Worm (Caenorhabditis elegans): ENCODE measurements around the gene F57C12.2.

ce11 chrX:599476-599875 lies 48.3 kb upstream of the F57C12.2 start, which contains the start of gene F13C5.3:
- TF ChIP-seq ztf-25 (GFP tag; IDR thresholded peaks at IDR 0.05) (no peak), somi-1 (GFP tag; optimal IDR thresholded peaks at IDR 0.05) (no peak), egl-44 (GFP tag; IDR thresholded peaks at IDR 0.05) (no peak), F52B5.7 (tag; optimal IDR thresholded peaks at IDR 0.05) (no peak), nhr-179 (tag; optimal IDR thresholded peaks at IDR 0.05) (no peak), Y95B8A.8 (GFP tag; IDR thresholded peaks at IDR 0.05) (no peak), nfya-1 (tag; optimal IDR thresholded peaks at IDR 0.05; ENCODE audit: borderline replicate concordance, insufficient read depth) (no peak), lin-35 (GFP tag; optimal IDR thresholded peaks at IDR 0.05) (no peak)
